Fruit fly (Drosophila melanogaster) whole organism, embryonic: ENCODE results near the gene CG7627.
A peak's percentile ranks its signal among the peaks of the same experiment; 100 is the strongest.

Experiments used
- Atf6 ChIP-seq: fragments of 200-800 bp; sonication (Bioruptor generic); IDR thresholded peaks from 2 replicates; pipeline ENCODE4 v1.3.6; 2022; ENCODE audit warnings: missing biosample characterization, missing genetic modification characterization
- BEAF-32 ChIP-seq: fragments of 200-800 bp; sonication (Bioruptor generic); optimal IDR thresholded peaks from 3 replicates; lab custom pipeline; 2017; ENCODE audit warnings: missing biosample characterization, missing genetic modification characterization, mild to moderate bottlenecking, moderate library complexity, missing genetic modification reagents
- CG10274 ChIP-seq: fragments of 200-800 bp; sonication (Bioruptor generic); optimal IDR thresholded peaks from 3 replicates; lab custom pipeline; 2017; ENCODE audit warnings: missing biosample characterization, mild to moderate bottlenecking, missing genetic modification characterization
- CG10431 ChIP-seq: fragments of 200-800 bp; sonication (Bioruptor generic); optimal IDR thresholded peaks from 3 replicates; lab custom pipeline; 2018; ENCODE audit warnings: missing biosample characterization, mild to moderate bottlenecking, missing genetic modification characterization
- CG10959 ChIP-seq: fragments of 200-800 bp; sonication (Bioruptor generic); IDR thresholded peaks from 2 replicates; pipeline ENCODE4 v1.3.6; 2022; ENCODE audit warnings: missing biosample characterization, missing genetic modification characterization
- CG11247 ChIP-seq: fragments of 200-800 bp; sonication (Bioruptor generic); IDR thresholded peaks from 2 replicates; pipeline ENCODE4 v1.3.6; 2022; ENCODE audit warnings: missing biosample characterization, missing genetic modification characterization
- CG12299 ChIP-seq: fragments of 200-800 bp; sonication (Bioruptor generic); optimal IDR thresholded peaks from 2 replicates; lab custom pipeline; 2018; ENCODE audit warnings: missing biosample characterization, mild to moderate bottlenecking, missing genetic modification characterization
- CG1233 ChIP-seq: fragments of 200-800 bp; sonication (Bioruptor generic); optimal IDR thresholded peaks from 4 replicates; lab custom pipeline; 2018; ENCODE audit warnings: missing biosample characterization, mild to moderate bottlenecking, missing genetic modification characterization
- CG14667 ChIP-seq: fragments of 200-800 bp; sonication (Bioruptor generic); IDR thresholded peaks from 2 replicates; pipeline ENCODE4 v1.3.6; 2022; ENCODE audit warnings: missing biosample characterization, missing genetic modification characterization
- CG1529 ChIP-seq: fragments of 200-800 bp; sonication (Bioruptor generic); optimal IDR thresholded peaks from 3 replicates; lab custom pipeline; 2018; ENCODE audit warnings: missing biosample characterization, missing genetic modification characterization
- CG3281 ChIP-seq: fragments of 200-800 bp; sonication (Bioruptor generic); optimal IDR thresholded peaks from 3 replicates; lab custom pipeline; 2017; ENCODE audit warnings: missing biosample characterization, mild to moderate bottlenecking, missing genetic modification characterization
- CG34422 ChIP-seq: fragments of 200-800 bp; sonication (Bioruptor generic); IDR thresholded peaks from 3 replicates; pipeline ENCODE4 v1.3.6; 2022; ENCODE audit warnings: missing biosample characterization, missing genetic modification characterization
- CG4328 ChIP-seq: fragments of 200-800 bp; sonication (Bioruptor generic); optimal IDR thresholded peaks from 3 replicates; lab custom pipeline; 2017; ENCODE audit warnings: missing biosample characterization, missing genetic modification reagents, missing genetic modification characterization
- CG4617 ChIP-seq: fragments of 200-800 bp; sonication (Bioruptor generic); optimal IDR thresholded peaks from 3 replicates; lab custom pipeline; 2016; ENCODE audit warnings: missing biosample characterization, missing genetic modification characterization, borderline replicate concordance
- CG6175 ChIP-seq: fragments of 200-800 bp; sonication (Bioruptor generic); IDR thresholded peaks from 3 replicates; pipeline ENCODE4 v1.3.6; 2022; ENCODE audit warnings: missing biosample characterization, missing genetic modification characterization
- CG6654 ChIP-seq: fragments of 200-800 bp; sonication (Bioruptor generic); optimal IDR thresholded peaks from 2 replicates; lab custom pipeline; 2017; ENCODE audit warnings: missing biosample characterization, mild to moderate bottlenecking, missing genetic modification characterization
- CG6765 ChIP-seq: fragments of 200-800 bp; sonication (Bioruptor generic); optimal IDR thresholded peaks from 3 replicates; lab custom pipeline; 2017; ENCODE audit warnings: missing biosample characterization, mild to moderate bottlenecking, missing genetic modification characterization
- CG7372 ChIP-seq: fragments of 200-800 bp; sonication (Bioruptor generic); IDR thresholded peaks from 2 replicates; pipeline ENCODE4 v1.3.6; 2022; ENCODE audit warnings: missing biosample characterization, missing genetic modification characterization
- CG7786 ChIP-seq: fragments of 200-800 bp; sonication (Bioruptor generic); optimal IDR thresholded peaks from 2 replicates; lab custom pipeline; 2016; ENCODE audit warnings: missing biosample characterization, missing genetic modification characterization
- CG8388 ChIP-seq: fragments of 200-800 bp; sonication (Bioruptor generic); optimal IDR thresholded peaks from 2 replicates; lab custom pipeline; 2019; ENCODE audit warnings: missing biosample characterization, mild to moderate bottlenecking, missing genetic modification characterization, moderate library complexity
- CoRest ChIP-seq: fragments of 200-800 bp; sonication (Bioruptor generic); optimal IDR thresholded peaks from 3 replicates; lab custom pipeline; 2018; ENCODE audit warnings: missing biosample characterization, mild to moderate bottlenecking, missing genetic modification characterization, moderate library complexity
- Deaf1 ChIP-seq: fragments of 200-800 bp; optimal IDR thresholded peaks from 3 replicates; lab custom pipeline; 2019; ENCODE audit warnings: missing biosample characterization, mild to moderate bottlenecking, missing genetic modification characterization, moderate library complexity
- Drgx ChIP-seq: fragments of 200-800 bp; sonication (Bioruptor generic); IDR thresholded peaks from 2 replicates; pipeline ENCODE4 v1.3.6; 2022; ENCODE audit warnings: missing biosample characterization, missing genetic modification characterization
- E2f2 ChIP-seq: fragments of 200-800 bp; sonication (Bioruptor generic); IDR thresholded peaks from 2 replicates; pipeline ENCODE4 v1.3.6; 2022; ENCODE audit warnings: missing biosample characterization, missing genetic modification characterization
- HLHmδ ChIP-seq: fragments of 200-800 bp; sonication (Bioruptor generic); optimal IDR thresholded peaks from 2 replicates; lab custom pipeline; 2018; ENCODE audit warnings: missing biosample characterization, mild to moderate bottlenecking, missing genetic modification characterization, moderate library complexity
- Hmr ChIP-seq: fragments of 200-800 bp; sonication (Bioruptor generic); optimal IDR thresholded peaks from 3 replicates; lab custom pipeline; 2017; ENCODE audit warnings: mild to moderate bottlenecking, missing biosample characterization, missing genetic modification reagents, missing genetic modification characterization
- Neu2 ChIP-seq: fragments of 200-800 bp; sonication (Bioruptor generic); optimal IDR thresholded peaks from 3 replicates; lab custom pipeline; 2016; ENCODE audit warnings: missing biosample characterization, missing genetic modification characterization, borderline replicate concordance
- Nf-YC ChIP-seq: fragments of 200-800 bp; optimal IDR thresholded peaks from 3 replicates; lab custom pipeline; 2019; ENCODE audit warnings: missing biosample characterization, mild to moderate bottlenecking, missing genetic modification characterization, moderate library complexity
- Opbp ChIP-seq: fragments of 200-800 bp; sonication (Bioruptor generic); IDR thresholded peaks from 3 replicates; pipeline ENCODE4 v1.3.6; 2022; ENCODE audit warnings: missing biosample characterization, missing genetic modification characterization; ENCODE audit not compliant: partially characterized antibody
- Pdp1 ChIP-seq, 2 experiments: fragments of 200-800 bp; sonication (Bioruptor generic); optimal IDR thresholded peaks; 3 replicates each; lab custom pipeline; 2016; ENCODE audit warnings: missing biosample characterization in 2 of 2, missing genetic modification characterization in 2 of 2, mild to moderate bottlenecking in 1 of 2, moderate library complexity in 1 of 2
- ac ChIP-seq: fragments of 200-800 bp; sonication (Bioruptor generic); optimal IDR thresholded peaks from 3 replicates; lab custom pipeline; 2017; ENCODE audit warnings: missing biosample characterization, mild to moderate bottlenecking, missing genetic modification characterization
- bab2 ChIP-seq: fragments of 200-800 bp; sonication (Bioruptor generic); optimal IDR thresholded peaks from 2 replicates; lab custom pipeline; 2016; ENCODE audit warnings: missing biosample characterization, missing genetic modification characterization
- cg ChIP-seq: fragments of 200-800 bp; sonication (Bioruptor generic); optimal IDR thresholded peaks from 3 replicates; lab custom pipeline; 2019; ENCODE audit warnings: missing biosample characterization, mild to moderate bottlenecking, missing genetic modification characterization, moderate library complexity
- dan ChIP-seq: fragments of 200-800 bp; sonication (Bioruptor generic); IDR thresholded peaks from 2 replicates; pipeline ENCODE4 v1.3.6; 2022; ENCODE audit warnings: missing biosample characterization, missing genetic modification characterization
- ewg ChIP-seq: fragments of 200-800 bp; sonication (Bioruptor generic); optimal IDR thresholded peaks from 3 replicates; lab custom pipeline; 2017; ENCODE audit warnings: mild to moderate bottlenecking, missing biosample characterization, missing genetic modification reagents, missing genetic modification characterization
- exex ChIP-seq: fragments of 200-800 bp; sonication (Bioruptor generic); optimal IDR thresholded peaks from 4 replicates; lab custom pipeline; 2018; ENCODE audit warnings: missing biosample characterization, mild to moderate bottlenecking, missing genetic modification characterization, moderate library complexity
- gfzf ChIP-seq: fragments of 200-800 bp; sonication (Bioruptor generic); optimal IDR thresholded peaks from 2 replicates; lab custom pipeline; 2016; ENCODE audit warnings: missing biosample characterization, mild to moderate bottlenecking, missing genetic modification characterization, moderate library complexity
- gt ChIP-seq: fragments of 200-800 bp; sonication (Bioruptor generic); IDR thresholded peaks from 2 replicates; pipeline ENCODE4 v1.3.6; 2022; ENCODE audit warnings: missing biosample characterization, missing genetic modification characterization
- hb ChIP-seq: fragments of 200-800 bp; sonication (Bioruptor generic); IDR thresholded peaks from 3 replicates; pipeline ENCODE4 v1.3.6; 2022; ENCODE audit warnings: missing biosample characterization, missing genetic modification characterization; ENCODE audit not compliant: partially characterized antibody
- jigr1 ChIP-seq: fragments of 200-800 bp; sonication (Bioruptor generic); IDR thresholded peaks from 3 replicates; pipeline ENCODE4 v1.3.6; 2022; ENCODE audit warnings: missing biosample characterization, missing genetic modification characterization
- jumu ChIP-seq: fragments of 200-800 bp; sonication (Bioruptor generic); optimal IDR thresholded peaks from 3 replicates; lab custom pipeline; 2016; ENCODE audit warnings: missing biosample characterization, missing genetic modification characterization
- lilli ChIP-seq: fragments of 200-800 bp; sonication (Bioruptor generic); optimal IDR thresholded peaks from 3 replicates; lab custom pipeline; 2016; ENCODE audit warnings: missing biosample characterization, missing genetic modification characterization
- mirr ChIP-seq: fragments of 200-800 bp; sonication (Bioruptor generic); optimal IDR thresholded peaks from 3 replicates; lab custom pipeline; 2018; ENCODE audit warnings: missing biosample characterization, mild to moderate bottlenecking, missing genetic modification characterization
- run ChIP-seq: fragments of 200-800 bp; sonication (Bioruptor generic); optimal IDR thresholded peaks from 3 replicates; lab custom pipeline; 2018; ENCODE audit warnings: missing biosample characterization, mild to moderate bottlenecking, missing genetic modification characterization
- sna ChIP-seq: fragments of 200-800 bp; sonication (Bioruptor generic); IDR thresholded peaks from 2 replicates; pipeline ENCODE4 v1.3.6; 2022; ENCODE audit warnings: missing biosample characterization, missing genetic modification characterization; ENCODE audit not compliant: partially characterized antibody
- sob ChIP-seq: fragments of 200-800 bp; sonication (Bioruptor generic); IDR thresholded peaks from 2 replicates; pipeline ENCODE4 v1.3.6; 2022; ENCODE audit warnings: missing biosample characterization, missing genetic modification characterization
- sr ChIP-seq: fragments of 200-800 bp; sonication (Bioruptor generic); IDR thresholded peaks from 3 replicates; pipeline ENCODE4 v1.3.6; 2022; ENCODE audit warnings: missing biosample characterization, missing genetic modification characterization
- trem ChIP-seq: fragments of 200-800 bp; optimal IDR thresholded peaks from 3 replicates; lab custom pipeline; 2019; ENCODE audit warnings: missing biosample characterization, mild to moderate bottlenecking, missing genetic modification characterization, moderate library complexity
- twi ChIP-seq: fragments of 200-800 bp; optimal IDR thresholded peaks from 2 replicates; lab custom pipeline; 2019; ENCODE audit warnings: missing biosample characterization, mild to moderate bottlenecking, missing genetic modification characterization, moderate library complexity

CG7627 gene

dm6 chr2L:8362273-8362954, at the start of gene CG7627 (continued):
- no peak for TF ChIP-seq hb (GFP tag; lab: Robert Waterston, UW)
- no peak for TF ChIP-seq Neu2
- peak; percentile 76 for TF ChIP-seq jumu (GFP tag; lab: Kevin White, UChicago)
- peak; percentile 55 for TF ChIP-seq CG8388
- TF ChIP-seq CG3281 (GFP tag; lab: Kevin White, UChicago): peak; percentile 81
- peak; percentile 82; the same call in 1 of the 2 replicates for TF ChIP-seq CG14667 (GFP tag; lab: Robert Waterston, UW)
- no peak for TF ChIP-seq ac (GFP tag; lab: Kevin White, UChicago)
- peak; percentile 68 for TF ChIP-seq CoRest (tag; lab: Kevin White, UChicago)
- peak; percentile 97 for TF ChIP-seq Deaf1 (tag; lab: Kevin White, UChicago)
- TF ChIP-seq CG6175 (GFP tag; lab: Robert Waterston, UW): peak; percentile 74; the same call in 2 of the 3 replicates
- TF ChIP-seq CG10431 (GFP tag; lab: Kevin White, UChicago): no peak
- TF ChIP-seq dan (GFP tag; lab: Robert Waterston, UW): no peak
- peak; percentile 85 for TF ChIP-seq Atf6 (GFP tag; lab: Robert Waterston, UW)
- TF ChIP-seq cg: no peak
- TF ChIP-seq gt (GFP tag; lab: Robert Waterston, UW): no peak
- TF ChIP-seq CG34422 (GFP tag; lab: Robert Waterston, UW): peak; percentile 79
- TF ChIP-seq CG7786 (GFP tag; lab: Kevin White, UChicago): peak; percentile 87
- TF ChIP-seq gfzf (GFP tag; lab: Kevin White, UChicago): no peak
- TF ChIP-seq bab2 (GFP tag; lab: Kevin White, UChicago): peak; percentile 74
- TF ChIP-seq Pdp1 (GFP tag; optimal IDR thresholded peaks at IDR 0.05; lab: Kevin White, UChicago): peak; percentile 35 to 70
- TF ChIP-seq mirr (GFP tag; lab: Kevin White, UChicago): no peak
- peak; percentile 77 for TF ChIP-seq exex (tag; lab: Kevin White, UChicago)
- peak; percentile 76 for TF ChIP-seq Drgx (GFP tag; lab: Robert Waterston, UW)
- no peak for TF ChIP-seq BEAF-32 (GFP tag; lab: Kevin White, UChicago)
- TF ChIP-seq CG1529 (GFP tag; lab: Kevin White, UChicago): peak; percentile 20
- TF ChIP-seq CG12299 (tag; lab: Kevin White, UChicago): peak; percentile 71
- TF ChIP-seq CG4617 (GFP tag; lab: Kevin White, UChicago): no peak
- TF ChIP-seq CG11247 (GFP tag; lab: Robert Waterston, UW): peak; percentile 88
- TF ChIP-seq trem: peak; percentile 25
- TF ChIP-seq CG7372 (GFP tag; lab: Robert Waterston, UW): peak; percentile 75
- peak; percentile 64 for TF ChIP-seq sob (GFP tag; lab: Robert Waterston, UW)
- peak; percentile 22; the same call in 1 of the 3 replicates for TF ChIP-seq sr (GFP tag; lab: Robert Waterston, UW)
- TF ChIP-seq CG6765 (GFP tag; lab: Kevin White, UChicago): peak; percentile 67
- TF ChIP-seq CG10959: peak; percentile 45; the same call in 1 of the 2 replicates
- no peak for TF ChIP-seq twi
- TF ChIP-seq CG4328 (GFP tag; lab: Kevin White, UChicago): peak; percentile 57
- TF ChIP-seq E2f2: no peak
- TF ChIP-seq HLHmδ (GFP tag; lab: Kevin White, UChicago): no peak
- peak; percentile 53 for TF ChIP-seq CG6654 (GFP tag; lab: Kevin White, UChicago)
- no peak for TF ChIP-seq Opbp (GFP tag; lab: Robert Waterston, UW)
- TF ChIP-seq ewg: peak; percentile 47
- no peak for TF ChIP-seq sna
- peak; percentile 40; the same call in 1 of the 3 replicates for TF ChIP-seq jigr1
- peak; percentile 55 for TF ChIP-seq Nf-YC (tag; lab: Kevin White, UChicago)
- peak; percentile 54 for TF ChIP-seq CG1233 (GFP tag; lab: Kevin White, UChicago)
- peak; percentile 84 for TF ChIP-seq Hmr (GFP tag; lab: Kevin White, UChicago)
- peak; percentile 35 for TF ChIP-seq run (tag; lab: Kevin White, UChicago)
- no peak for TF ChIP-seq CG10274 (GFP tag; lab: Kevin White, UChicago)
- TF ChIP-seq lilli (GFP tag; lab: Kevin White, UChicago): peak; percentile 89
